Fruit fly (Drosophila melanogaster): ENCODE results near the gene CG14340.
A peak's percentile ranks its signal among the peaks of the same experiment; 100 is the strongest.

The CG14340 gene

dm6 chr2L:1069475-1069874 lies 43.3 kb upstream of the CG14340 start:
- TF ChIP-seq fd85E (GFP tag; optimal IDR thresholded peaks at IDR 0.05) (no peak), Eip78C (GFP tag) (peak; percentile 44), Ets96B (tag; optimal IDR thresholded peaks at IDR 0.05) (no peak), Met (GFP tag; optimal IDR thresholded peaks at IDR 0.05) (peak; percentile 51), spab (GFP tag; optimal IDR thresholded peaks at IDR 0.05) (no peak), CG3919 (GFP tag; optimal IDR thresholded peaks at IDR 0.05) (peak; percentile 2), dsx (GFP tag; optimal IDR thresholded peaks at IDR 0.05; ENCODE audit: poor library complexity, severe bottlenecking) (no peak), lz (GFP tag; optimal IDR thresholded peaks at IDR 0.05) (peak; percentile 16), Smox (GFP tag; optimal IDR thresholded peaks at IDR 0.05) (peak; percentile 33), esn (GFP tag; optimal IDR thresholded peaks at IDR 0.05) (peak; percentile 27), CG6163 (GFP tag; IDR thresholded peaks at IDR 0.05) (0 out of 3 replicates have a peak, but pooled peaks have one; percentile 12), svp (GFP tag) (peak; percentile 77), topi (GFP tag; optimal IDR thresholded peaks at IDR 0.05) (peak; percentile 12), vri (GFP tag; optimal IDR thresholded peaks at IDR 0.05) (peak; percentile 13), OdsH (GFP tag; optimal IDR thresholded peaks at IDR 0.05) (peak; percentile 23), Sox102F (GFP tag; optimal IDR thresholded peaks at IDR 0.05) (peak; percentile 22), Eip75B (GFP tag; optimal IDR thresholded peaks at IDR 0.05) (no peak)

dm6 chr2L:1070332-1070731 lies 42.4 kb upstream of the CG14340 start:
- peak; percentile 53 for TF ChIP-seq Sox14 (GFP tag; optimal IDR thresholded peaks at IDR 0.05)
- peak; percentile 70 for TF ChIP-seq CG15336 (GFP tag; IDR thresholded peaks at IDR 0.05)
- peak; percentile 36 for TF ChIP-seq CG6792 (GFP tag; optimal IDR thresholded peaks at IDR 0.05)
- no peak for TF ChIP-seq Ets21C (GFP tag; optimal IDR thresholded peaks at IDR 0.05)
- TF ChIP-seq CG8632 (GFP tag; optimal IDR thresholded peaks at IDR 0.05) = peak; percentile 39
- peak; percentile 61 for TF ChIP-seq CG3032 (tag; optimal IDR thresholded peaks at IDR 0.05)
- no peak for TF ChIP-seq CG6854 (GFP tag; optimal IDR thresholded peaks at IDR 0.05)
- peak; percentile 56 for TF ChIP-seq dsx (GFP tag; optimal IDR thresholded peaks at IDR 0.05; ENCODE audit: poor library complexity, severe bottlenecking)
- TF ChIP-seq topi (GFP tag; optimal IDR thresholded peaks at IDR 0.05) = peak; percentile 66
- peak; percentile 61 for TF ChIP-seq Eip75B (GFP tag; optimal IDR thresholded peaks at IDR 0.05)
- peak; percentile 61 for TF ChIP-seq CG10631 (GFP tag; optimal IDR thresholded peaks at IDR 0.05)
- peak; percentile 59 for TF ChIP-seq CG10669 (GFP tag; optimal IDR thresholded peaks at IDR 0.05)
- TF ChIP-seq esn (GFP tag; optimal IDR thresholded peaks at IDR 0.05) = peak; percentile 67
- TF ChIP-seq CG7368 (GFP tag; optimal IDR thresholded peaks at IDR 0.05) = peak; percentile 7
- TF ChIP-seq Sox15 (GFP tag; optimal IDR thresholded peaks at IDR 0.05) = no peak
- no peak for TF ChIP-seq Eip93F (GFP tag; optimal IDR thresholded peaks at IDR 0.05)
- TF ChIP-seq Eip78C (GFP tag) = peak; percentile 78
- peak; percentile 49 for TF ChIP-seq acj6 (GFP tag; optimal IDR thresholded peaks at IDR 0.05)
- TF ChIP-seq pdm3 (GFP tag; optimal IDR thresholded peaks at IDR 0.05) = peak; percentile 55
- peak; percentile 51 for TF ChIP-seq Smox (GFP tag; optimal IDR thresholded peaks at IDR 0.05)
- TF ChIP-seq ss (GFP tag; optimal IDR thresholded peaks at IDR 0.05) = peak; percentile 49 to 56
- TF ChIP-seq CG11902 (GFP tag; optimal IDR thresholded peaks at IDR 0.05) = peak; percentile 5
- TF ChIP-seq OdsH (GFP tag; optimal IDR thresholded peaks at IDR 0.05) = peak; percentile 66
- peak; percentile 64 for TF ChIP-seq CG3919 (GFP tag; optimal IDR thresholded peaks at IDR 0.05)
- no peak for TF ChIP-seq fkh (GFP tag; optimal IDR thresholded peaks at IDR 0.05)
- no peak for TF ChIP-seq Blimp-1 (GFP tag; optimal IDR thresholded peaks at IDR 0.05)
- TF ChIP-seq Hr39 (GFP tag; optimal IDR thresholded peaks at IDR 0.05) = peak; percentile 43
- TF ChIP-seq Sox102F (GFP tag; optimal IDR thresholded peaks at IDR 0.05) = peak; percentile 61
- TF ChIP-seq CG6163 (GFP tag; IDR thresholded peaks at IDR 0.05) = peak; percentile 84
- TF ChIP-seq CG6808 (GFP tag; optimal IDR thresholded peaks at IDR 0.05) = peak; percentile 58
- TF ChIP-seq eg (GFP tag; IDR thresholded peaks at IDR 0.05) = peak; percentile 71
- no peak for TF ChIP-seq CG11294 (GFP tag; IDR thresholded peaks at IDR 0.05)
- TF ChIP-seq cyc (GFP tag; optimal IDR thresholded peaks at IDR 0.05) = peak; percentile 45
- peak; percentile 51 for TF ChIP-seq CG4318 (GFP tag; optimal IDR thresholded peaks at IDR 0.05)
- TF ChIP-seq net (GFP tag; optimal IDR thresholded peaks at IDR 0.05) = peak; percentile 38
- peak; percentile 15 for TF ChIP-seq vri (GFP tag; optimal IDR thresholded peaks at IDR 0.05)
- TF ChIP-seq Gug (GFP tag; IDR thresholded peaks at IDR 0.05) = peak; percentile 64
- no peak for TF ChIP-seq Hr38 (GFP tag; optimal IDR thresholded peaks at IDR 0.05)
- TF ChIP-seq CG32006 (GFP tag; optimal IDR thresholded peaks at IDR 0.05) = peak; percentile 70
- TF ChIP-seq CG34406 (GFP tag; optimal IDR thresholded peaks at IDR 0.05) = peak; percentile 55
- TF ChIP-seq svp (GFP tag) = peak; percentile 72
- peak; percentile 40 for TF ChIP-seq CG6276 (GFP tag; optimal IDR thresholded peaks at IDR 0.05)
- TF ChIP-seq CG1621 (tag; optimal IDR thresholded peaks at IDR 0.05) = peak; percentile 65
- TF ChIP-seq Hr4 (GFP tag; optimal IDR thresholded peaks at IDR 0.05) = peak; percentile 67
